Fruit fly (Drosophila melanogaster) whole organism: ENCODE results near the gene Uck.

Source experiments
- CG8478 ChIP-seq: fragments of >200 bp; optimal IDR thresholded peaks from 2 replicates; lab custom pipeline; 2018; ENCODE audit warnings: inconsistent platforms
- EcR ChIP-seq, 2 experiments: fragments of >200 bp; optimal IDR thresholded peaks; 2 replicates each; lab custom pipeline; 2017; ENCODE audit warnings: missing biosample characterization in 2 of 2, missing genetic modification characterization in 2 of 2, missing genetic modification reagents in 2 of 2
- usp ChIP-seq: fragments of >200 bp; optimal IDR thresholded peaks from 2 replicates; lab custom pipeline; 2017; ENCODE audit warnings: missing biosample characterization, missing genetic modification characterization, mixed read lengths

DNA sequence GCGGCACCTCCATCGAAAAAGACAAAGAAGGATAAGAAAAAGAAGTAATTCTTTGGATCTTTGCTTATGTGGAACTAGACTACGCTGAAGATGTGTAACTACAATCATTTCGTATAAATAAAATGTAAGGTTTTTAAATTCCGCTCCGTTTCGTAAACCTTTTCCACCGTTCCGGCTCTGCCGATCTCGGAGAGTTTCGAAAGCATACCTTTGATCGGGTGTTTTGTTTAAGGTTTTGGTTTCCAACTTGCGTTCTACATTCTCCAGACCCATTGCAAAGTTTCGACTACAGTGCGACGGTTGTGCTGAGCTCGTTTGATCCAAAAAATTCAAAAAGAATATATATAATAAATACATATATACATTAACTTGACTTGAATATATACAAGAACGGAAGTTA lies 46.6 kb downstream of the Uck start, which contains the start of gene CG6432:
- no peak for TF ChIP-seq usp (GFP tag; lab: Kevin White, UChicago)
- TF ChIP-seq EcR (GFP tag; optimal IDR thresholded peaks at IDR 0.05; lab: Kevin White, UChicago), result no peak
- TF ChIP-seq CG8478 (lab: Kevin White, UChicago), result no peak
